Worm (Caenorhabditis elegans): ENCODE measurements around the gene ckk-1.

DNA sequence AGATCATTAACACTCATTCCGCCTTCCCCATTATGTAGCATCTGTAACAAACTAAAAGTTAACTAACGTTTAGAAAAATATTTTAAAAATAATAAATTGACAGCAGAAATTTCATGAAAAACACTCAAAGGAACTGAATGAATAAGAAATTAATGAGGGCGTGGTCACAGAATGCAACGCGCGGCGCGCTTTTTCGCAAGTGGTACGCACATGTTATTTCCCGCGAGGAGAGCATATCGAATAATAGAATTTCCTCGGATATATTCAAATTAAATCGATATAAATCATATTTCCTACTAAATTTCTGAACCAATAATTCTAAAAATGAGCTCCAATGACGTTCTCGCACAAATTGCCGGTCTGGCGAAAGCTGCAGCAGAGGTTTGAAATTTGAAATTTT lies 57.4 kb downstream of the ckk-1 start, which contains the start of the genes abi-1 and arle-14:
- no peak for TF ChIP-seq skn-1 (tag; optimal IDR thresholded peaks at IDR 0.05)
- TF ChIP-seq dmd-4 (tag; optimal IDR thresholded peaks at IDR 0.05) = no peak
- no peak for TF ChIP-seq nhr-25 (tag; optimal IDR thresholded peaks at IDR 0.05)
- no peak for TF ChIP-seq nhr-11 (tag; optimal IDR thresholded peaks at IDR 0.05)
- TF ChIP-seq fos-1 (tag; optimal IDR thresholded peaks at IDR 0.05) = no peak
- TF ChIP-seq nhr-77 (tag; optimal IDR thresholded peaks at IDR 0.05) = no peak

Data from whole organism, L2 larva.